Worm (Caenorhabditis elegans) whole organism, L4/young adult: Measurements from ENCODE around the gene F25B5.3.

ENCODE experiments used
- W03F9.2 ChIP-seq: fragments of 150-350 bp; optimal IDR thresholded peaks from 2 replicates; lab custom pipeline; 2014; ENCODE audit warnings: missing biosample characterization, missing genetic modification characterization
- dao-5 ChIP-seq: sonication (generic microtip); optimal IDR thresholded peaks from 2 replicates; lab custom pipeline; 2016; ENCODE audit warnings: missing genotype, missing genetic modification characterization, moderate library complexity, missing compliant biosample characterization
- him-1 ChIP-seq: sonication (generic microtip); optimal IDR thresholded peaks from 2 replicates; lab custom pipeline; 2016; ENCODE audit warnings: missing genotype, missing genetic modification reagents, missing genetic modification characterization, missing compliant biosample characterization

Gene F25B5.3

DNA sequence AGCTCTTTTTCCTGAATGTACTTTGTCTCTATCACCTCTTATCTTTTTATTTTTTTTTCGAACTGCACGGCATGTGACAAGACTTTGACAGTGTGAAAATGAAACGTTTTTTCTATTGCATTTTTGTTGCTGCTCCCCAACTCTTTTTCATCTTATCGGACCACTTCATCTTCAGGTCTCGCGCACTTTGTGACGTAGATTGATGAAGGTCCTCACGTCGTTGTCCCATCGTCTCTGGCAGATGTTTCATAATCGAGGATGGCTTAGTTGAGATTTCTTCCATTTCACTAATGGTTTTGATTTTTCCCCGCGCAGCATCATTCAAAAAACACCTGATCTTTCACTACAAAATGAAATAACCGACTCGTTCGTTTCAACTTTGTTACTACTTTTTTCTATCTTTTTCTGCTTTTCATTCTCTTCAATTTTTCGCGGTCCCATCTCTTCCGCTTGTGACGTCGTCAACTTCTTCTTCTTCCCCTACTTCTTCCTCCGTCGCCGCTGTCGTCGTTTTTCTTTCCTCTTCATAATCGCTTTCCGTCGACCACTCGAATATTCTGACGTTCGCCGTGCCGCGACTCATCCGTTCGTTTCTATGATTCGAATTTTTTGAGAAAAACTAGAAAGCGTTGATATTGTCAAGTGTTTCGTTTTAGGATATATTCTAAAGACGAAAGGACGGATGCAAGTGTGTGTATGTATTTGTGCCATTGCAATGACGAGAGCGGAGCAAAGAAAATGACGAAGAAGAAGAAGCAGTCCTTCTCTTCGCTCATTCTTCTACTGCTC is 42.7 kb downstream of the F25B5.3 start, which contains the start of gene T04C9.2:
Gene T04C9.2, plus strand, starts transcription at position 739 of the 789 bp plus-strand sequence.
- TF ChIP-seq him-1 (tag; lab: Kevin White, UChicago) (peak; percentile 4), W03F9.2 (tag; lab: Kevin White, UChicago) (no peak), dao-5 (no peak)

DNA sequence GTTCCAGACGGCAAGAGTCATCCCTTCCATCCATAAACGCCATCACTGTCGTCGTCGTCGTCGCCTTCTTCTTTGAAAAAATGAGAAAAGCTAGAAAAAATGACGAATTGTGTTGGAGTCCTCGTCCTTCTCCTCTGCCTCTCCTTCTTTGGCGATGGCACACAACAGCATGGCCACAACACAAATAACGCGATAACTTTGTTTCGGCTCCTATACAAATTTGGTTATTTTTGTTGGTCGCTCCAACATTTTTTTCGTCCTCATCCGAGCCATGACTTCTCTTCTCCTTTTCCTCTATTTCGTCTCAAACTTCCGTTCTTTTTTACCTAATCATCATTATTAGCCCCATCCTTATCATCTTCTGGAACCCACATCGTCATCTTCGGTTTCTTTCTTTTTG is 43.4 kb downstream of the F25B5.3 start:
- TF ChIP-seq W03F9.2 (tag; lab: Kevin White, UChicago) (no peak), dao-5 (no peak), him-1 (tag; lab: Kevin White, UChicago) (no peak)

DNA sequence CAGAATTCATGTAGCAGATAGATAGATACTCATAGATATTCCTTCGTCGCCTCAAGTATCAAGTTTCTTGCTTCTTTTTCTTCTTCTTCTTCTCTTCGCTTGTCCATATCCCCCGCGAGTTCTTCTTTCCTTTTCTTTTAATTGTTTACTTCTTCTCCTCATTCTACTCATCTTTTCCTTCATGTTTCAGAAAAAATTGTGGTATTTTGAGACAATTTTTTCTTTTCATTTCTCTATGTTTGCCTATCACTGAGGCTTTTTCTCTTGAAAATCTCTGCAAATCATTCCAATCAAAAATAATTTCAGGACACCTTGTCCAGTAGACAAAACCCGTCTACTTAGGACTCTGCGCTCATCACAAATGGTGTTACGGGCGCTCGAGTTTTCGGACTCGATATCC is 44.2 kb downstream of the F25B5.3 start, which contains the start of gene T04C9.1:
Gene T04C9.1, plus strand, starts transcription at position 301 of the 400 bp plus-strand sequence.
- TF ChIP-seq W03F9.2 (tag; lab: Kevin White, UChicago) (no peak), dao-5 (no peak), him-1 (tag; lab: Kevin White, UChicago) (no peak)

DNA sequence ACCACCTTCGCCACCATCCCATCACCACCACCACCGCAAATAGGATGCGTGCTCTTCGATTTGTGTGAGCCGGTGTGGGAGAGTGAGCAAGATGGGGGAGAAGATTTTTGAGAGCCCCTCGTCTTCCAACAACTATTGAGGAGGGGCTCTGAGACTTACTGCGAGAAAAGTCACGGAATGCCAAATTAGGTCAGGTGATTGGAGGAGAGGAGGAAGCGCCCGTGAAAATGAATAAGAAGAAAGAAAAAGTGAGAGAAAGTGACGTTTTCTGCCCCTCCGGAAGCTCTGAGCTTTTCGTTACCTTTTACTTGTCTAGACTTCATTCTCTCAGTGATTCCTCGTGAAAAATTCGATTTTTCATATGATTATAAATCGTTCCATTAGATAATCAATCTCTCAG is 50.0 kb downstream of the F25B5.3 start:
- TF ChIP-seq W03F9.2 (tag; lab: Kevin White, UChicago) (no peak), him-1 (tag; lab: Kevin White, UChicago) (no peak), dao-5 (no peak)

DNA sequence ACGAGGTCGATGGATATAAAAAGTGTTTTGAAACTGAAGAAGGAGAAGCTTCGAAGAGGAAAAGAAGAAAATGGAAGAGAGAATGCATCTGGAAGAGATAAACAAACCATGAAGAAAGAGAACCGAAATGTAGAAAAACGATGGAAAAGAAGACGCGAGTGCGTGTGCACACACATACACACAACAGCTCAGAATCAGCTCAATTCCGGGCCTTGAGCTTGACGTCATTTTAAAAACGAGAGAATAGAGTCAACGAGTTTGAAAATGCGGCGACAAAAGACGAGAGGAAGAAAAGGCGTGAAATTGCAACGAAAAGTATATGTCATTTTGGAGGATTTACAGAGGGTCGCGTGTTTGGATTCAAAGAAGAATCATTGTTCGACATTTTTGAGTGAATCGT is 50.9 kb downstream of the F25B5.3 start:
- no peak for TF ChIP-seq dao-5
- TF ChIP-seq W03F9.2 (tag; lab: Kevin White, UChicago): no peak
- peak; percentile 59 for TF ChIP-seq him-1 (tag; lab: Kevin White, UChicago)

DNA sequence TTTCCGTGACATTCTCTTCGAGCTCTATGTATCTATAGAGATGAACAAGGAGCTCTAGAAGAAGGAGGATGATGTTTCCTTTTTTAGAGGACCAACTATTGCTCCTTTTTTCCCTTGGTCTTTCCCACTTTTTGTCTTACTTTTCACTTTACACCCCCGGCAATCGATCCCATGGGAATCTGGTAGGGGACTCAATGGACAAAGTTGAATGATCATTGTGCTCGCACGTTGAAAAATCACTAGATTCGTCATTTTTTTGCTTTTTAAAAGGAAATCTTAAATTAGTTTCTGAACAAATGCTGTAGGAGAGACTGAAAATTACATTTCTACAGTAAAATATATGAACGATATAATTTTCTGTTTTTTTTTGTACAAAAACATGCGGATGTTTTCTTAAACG is 53.3 kb downstream of the F25B5.3 start:
- TF ChIP-seq W03F9.2 (tag; lab: Kevin White, UChicago) (no peak), dao-5 (no peak), him-1 (tag; lab: Kevin White, UChicago) (no peak)
